Fruit fly (Drosophila melanogaster) whole organism: Measurements from ENCODE around the gene Ugt302K1.

ENCODE experiments used
- CG8478 ChIP-seq: fragments of >200 bp; optimal IDR thresholded peaks from 2 replicates; lab custom pipeline; 2018; ENCODE audit warnings: inconsistent platforms
- Dll ChIP-seq: fragments of >200 bp; optimal IDR thresholded peaks from 2 replicates; lab custom pipeline; 2017
- EcR ChIP-seq, 2 experiments: fragments of >200 bp; optimal IDR thresholded peaks; 2 replicates each; lab custom pipeline; 2017; ENCODE audit warnings: missing biosample characterization in 2 of 2, missing genetic modification characterization in 2 of 2, missing genetic modification reagents in 2 of 2
- pan ChIP-seq: fragments of >200 bp; optimal IDR thresholded peaks from 2 replicates; lab custom pipeline; 2017
- psq ChIP-seq: fragments of >200 bp; optimal IDR thresholded peaks from 2 replicates; lab custom pipeline; 2017
- usp ChIP-seq: fragments of >200 bp; optimal IDR thresholded peaks from 2 replicates; lab custom pipeline; 2017; ENCODE audit warnings: missing biosample characterization, missing genetic modification characterization, mixed read lengths

- no peak for TF ChIP-seq psq (lab: Kevin White, UChicago)
- TF ChIP-seq Dll, result no peak
- TF ChIP-seq CG8478, result no peak
- TF ChIP-seq pan (lab: Kevin White, UChicago), result no peak
- no peak for TF ChIP-seq EcR (GFP tag; optimal IDR thresholded peaks at IDR 0.05; lab: Kevin White, UChicago)
- TF ChIP-seq usp, result no peak
These were observed 23.9 kb upstream of the Ugt302K1 start for dm6 chr3R:11177579-11177978.
